Worm (Caenorhabditis elegans): ENCODE measurements around the gene erp-44.2.

erp-44.2 gene

DNA sequence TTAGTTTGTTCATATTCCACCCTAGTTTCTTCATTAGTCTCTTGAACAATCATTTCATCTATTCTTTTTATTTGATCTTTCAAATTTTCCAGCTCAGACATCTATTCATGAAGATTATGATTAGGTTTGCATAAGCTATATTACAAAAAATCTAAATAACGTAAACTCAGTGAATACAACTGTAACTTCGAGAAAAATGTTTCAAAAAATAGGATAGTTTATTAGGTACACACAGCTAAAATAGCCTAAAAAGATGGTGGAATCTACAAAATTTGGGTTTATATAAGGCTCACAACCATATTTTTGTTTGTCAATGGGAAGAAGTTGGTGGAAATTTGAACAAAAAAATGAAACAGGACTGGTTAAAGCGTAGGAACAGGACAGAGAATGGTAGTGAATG lies 21.8 kb downstream of the erp-44.2 start, which contains the start of gene zgpa-1:
Gene zgpa-1 (minus strand): TSS at position 101 of the 400 bp plus-strand sequence.
- no peak for TF ChIP-seq F57A8.1 (GFP tag; optimal IDR thresholded peaks at IDR 0.05)
- no peak for TF ChIP-seq ztf-26 (tag; optimal IDR thresholded peaks at IDR 0.05)
- TF ChIP-seq F23B12.7 (tag; optimal IDR thresholded peaks at IDR 0.05; ENCODE audit: insufficient read depth) = no peak
- no peak for TF ChIP-seq fkh-3 (tag; optimal IDR thresholded peaks at IDR 0.05)
- TF ChIP-seq attf-5 (GFP tag; optimal IDR thresholded peaks at IDR 0.05) = no peak
- no peak for TF ChIP-seq attf-3 (GFP tag; conservative IDR thresholded peaks at IDR 0.05)
- TF ChIP-seq Y53G8AR.9 (GFP tag; conservative IDR thresholded peaks at IDR 0.05) = no peak
- no peak for TF ChIP-seq ztf-6 (GFP tag; IDR thresholded peaks at IDR 0.05)
- no peak for TF ChIP-seq cebp-2 (GFP tag; IDR thresholded peaks at IDR 0.05)
- TF ChIP-seq hmg-20 (GFP tag; IDR thresholded peaks at IDR 0.05) = no peak
- TF ChIP-seq bed-2 (GFP tag; IDR thresholded peaks at IDR 0.05) = no peak
- TF ChIP-seq B0019.2 (GFP tag; conservative IDR thresholded peaks at IDR 0.05) = no peak
- no peak for TF ChIP-seq K12H6.12 (tag; optimal IDR thresholded peaks at IDR 0.05)
- no peak for TF ChIP-seq egl-18 (GFP tag; IDR thresholded peaks at IDR 0.05)

DNA sequence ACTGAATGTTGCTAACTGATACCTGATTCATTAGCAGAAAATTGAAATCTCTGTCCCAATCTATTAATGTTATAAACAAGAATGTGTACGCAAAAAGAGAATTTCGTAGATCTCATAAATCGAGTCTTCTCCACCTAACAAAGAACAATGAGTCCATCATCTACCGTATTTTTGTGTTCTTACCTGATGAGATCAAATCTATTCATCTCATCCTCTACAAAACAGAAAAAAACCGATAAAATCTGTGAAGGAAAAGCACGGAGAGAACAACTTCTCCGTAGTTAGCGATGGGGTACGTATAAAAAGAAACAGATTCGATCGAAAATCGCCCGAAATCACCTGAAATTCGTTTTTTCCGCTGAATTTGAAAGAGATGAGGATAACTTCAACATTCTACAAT lies 25.9 kb downstream of the erp-44.2 start, which contains the start of gene C33H5.1:
Gene C33H5.1 (plus strand): TSS at position 330 of the 400 bp plus-strand sequence.
- no peak for TF ChIP-seq K12H6.12 (tag; optimal IDR thresholded peaks at IDR 0.05)
- no peak for TF ChIP-seq mel-28 (tag; optimal IDR thresholded peaks at IDR 0.05; ENCODE audit: borderline replicate concordance)
- no peak for TF ChIP-seq nfya-1 (tag; optimal IDR thresholded peaks at IDR 0.05; ENCODE audit: borderline replicate concordance, insufficient read depth)

DNA sequence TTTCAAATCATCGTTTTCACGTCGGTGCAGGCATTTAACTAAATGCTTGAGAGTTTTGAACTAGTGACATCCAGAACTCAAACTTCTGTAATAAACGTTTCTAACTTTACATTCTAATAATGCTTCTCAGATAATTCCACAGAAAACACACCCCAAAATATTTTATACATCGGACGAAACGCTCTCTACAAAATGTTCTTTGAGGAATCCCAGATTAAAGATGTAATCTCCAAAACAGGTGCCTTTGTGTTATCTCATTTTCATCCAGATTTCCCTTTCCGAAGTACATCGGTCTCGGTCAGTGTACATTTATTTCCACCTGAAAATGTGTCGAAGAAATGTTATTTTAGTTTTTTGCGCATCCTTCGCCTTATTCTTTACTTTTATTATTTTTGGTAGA lies 29.7 kb downstream of the erp-44.2 start, which contains the start of gene C33H5.2:
Gene C33H5.2 (plus strand): TSS at position 301 of the 400 bp plus-strand sequence.
- TF ChIP-seq sea-2 (GFP tag; IDR thresholded peaks at IDR 0.05) = no peak

DNA sequence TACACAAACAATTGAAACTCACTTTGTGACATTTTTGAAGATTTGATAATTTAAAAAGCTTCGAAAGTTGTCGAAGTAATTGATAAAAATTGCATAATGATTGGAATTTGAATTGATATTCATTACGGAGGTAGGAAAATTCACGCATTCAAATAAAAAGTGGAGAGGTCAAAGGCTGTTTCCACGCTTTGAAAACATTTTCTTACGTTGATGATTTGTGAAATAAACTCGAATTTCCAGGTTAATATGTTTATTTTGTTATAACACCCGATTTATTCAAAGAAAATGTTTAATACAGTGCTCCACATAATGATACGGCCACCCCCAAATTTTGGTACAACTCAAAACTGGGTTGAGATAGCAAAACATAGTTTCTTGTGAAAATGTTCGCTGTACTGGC lies 31.2 kb downstream of the erp-44.2 start, which contains the start of gene C33H5.16:
Gene C33H5.16 (minus strand): TSS at position 101 of the 400 bp plus-strand sequence.
- TF ChIP-seq nhr-120 (GFP tag; IDR thresholded peaks at IDR 0.05) (no peak), ccch-3 (GFP tag; optimal IDR thresholded peaks at IDR 0.05) (no peak), B0261.1 (tag; optimal IDR thresholded peaks at IDR 0.05) (no peak), ztf-18 (tag; optimal IDR thresholded peaks at IDR 0.05) (no peak), unc-130 (GFP tag; optimal IDR thresholded peaks at IDR 0.05) (no peak), aptf-2 (GFP tag; conservative IDR thresholded peaks at IDR 0.05) (no peak), lin-26 (GFP tag; IDR thresholded peaks at IDR 0.05) (no peak), snpc-1.3 (tag; optimal IDR thresholded peaks at IDR 0.05; ENCODE audit: insufficient read depth) (no peak), somi-1 (GFP tag; optimal IDR thresholded peaks at IDR 0.05) (no peak), F22D6.2 (tag; optimal IDR thresholded peaks at IDR 0.05) (no peak), egl-44 (GFP tag; IDR thresholded peaks at IDR 0.05) (no peak), nfya-2 (GFP tag; IDR thresholded peaks at IDR 0.05) (no peak)

DNA sequence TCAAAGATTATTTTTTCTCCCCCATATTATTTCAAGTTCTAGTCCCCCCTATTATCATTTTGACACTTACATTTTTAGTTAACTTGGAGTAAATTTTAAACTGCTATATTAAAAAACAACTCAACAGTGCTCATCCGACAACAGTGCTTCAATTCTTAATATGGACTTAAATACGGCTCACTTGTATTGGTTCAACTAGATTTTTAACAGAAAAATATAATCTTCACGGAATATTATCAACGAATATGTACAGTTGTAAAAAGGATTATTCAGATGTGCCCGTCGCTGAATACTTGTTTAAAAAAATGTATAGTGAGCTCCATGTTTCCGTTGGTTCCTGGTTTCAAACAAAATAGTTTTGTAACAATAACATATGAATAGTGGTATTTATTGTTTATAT lies 34.1 kb downstream of the erp-44.2 start:
- TF ChIP-seq tlf-1 (GFP tag; optimal IDR thresholded peaks at IDR 0.05) (peak; percentile 43), let-607 (tag; optimal IDR thresholded peaks at IDR 0.05) (no peak), ceh-40 (GFP tag; IDR thresholded peaks at IDR 0.05) (no peak), T07F8.4 (tag; optimal IDR thresholded peaks at IDR 0.05) (no peak), F10E7.11 (tag; optimal IDR thresholded peaks at IDR 0.05) (no peak), egrh-3 (GFP tag; IDR thresholded peaks at IDR 0.05) (no peak), Y95B8A.8 (GFP tag; IDR thresholded peaks at IDR 0.05) (no peak), sptf-2 (GFP tag; optimal IDR thresholded peaks at IDR 0.05) (no peak), ztf-6 (GFP tag; IDR thresholded peaks at IDR 0.05) (no peak), fkh-3 (tag; optimal IDR thresholded peaks at IDR 0.05) (peak; percentile 65), F49E8.2 (tag; optimal IDR thresholded peaks at IDR 0.05; ENCODE audit: insufficient read depth) (peak; percentile 80), xnd-1 (tag; optimal IDR thresholded peaks at IDR 0.05) (peak; percentile 32), die-1 (tag; optimal IDR thresholded peaks at IDR 0.05) (no peak), Y53F4B.3 (GFP tag; IDR thresholded peaks at IDR 0.05) (no peak), nhr-179 (tag; optimal IDR thresholded peaks at IDR 0.05) (no peak), hlh-12 (tag; optimal IDR thresholded peaks at IDR 0.05) (no peak)

All from whole organism, young adult.